Fruit fly (Drosophila melanogaster): ENCODE data around the gene VhaM9.7-a.
A peak's percentile ranks its signal among the peaks of the same experiment; 100 is the strongest.

VhaM9.7-a gene

dm6 chr3L:4269920-4270319, 7.4 kb downstream of the VhaM9.7-a start (continued):
- TF ChIP-seq CG15269 (tag; optimal IDR thresholded peaks at IDR 0.05) (peak; percentile 84), CG1603 (tag; optimal IDR thresholded peaks at IDR 0.05) (peak; percentile 6), Six4 (GFP tag; optimal IDR thresholded peaks at IDR 0.05) (peak; percentile 40), CG31441 (GFP tag; IDR thresholded peaks at IDR 0.05) (peak; percentile 86), Jarid2 (GFP tag; optimal IDR thresholded peaks at IDR 0.05) (peak; percentile 6), CG17186 (GFP tag; optimal IDR thresholded peaks at IDR 0.05) (no peak), lbe (GFP tag; optimal IDR thresholded peaks at IDR 0.05) (peak; percentile 75), Nf-YC (tag; optimal IDR thresholded peaks at IDR 0.05) (peak; percentile 68), fd96Cb (tag; optimal IDR thresholded peaks at IDR 0.05) (peak; percentile 72), E2f2 (GFP tag; IDR thresholded peaks at IDR 0.05) (peak; percentile 59), CG11695 (GFP tag; IDR thresholded peaks at IDR 0.05) (peak; percentile 78), tap (tag; optimal IDR thresholded peaks at IDR 0.05) (peak; percentile 81), CG7357 (GFP tag; IDR thresholded peaks at IDR 0.05) (peak; percentile 38; the same call in 1 of the 3 replicates), CG3726 (GFP tag; IDR thresholded peaks at IDR 0.05) (no peak), Fer3 (tag; optimal IDR thresholded peaks at IDR 0.05) (peak; percentile 70), CG31224 (GFP tag; IDR thresholded peaks at IDR 0.05) (peak; percentile 20; the same call in 1 of the 2 replicates), Dbx (GFP tag; IDR thresholded peaks at IDR 0.05) (0 out of 3 replicates have a peak, but pooled peaks have one; percentile 25), nerfin-1 (tag; optimal IDR thresholded peaks at IDR 0.05) (peak; percentile 69), Oli (tag; optimal IDR thresholded peaks at IDR 0.05) (peak; percentile 83), CG10654 (GFP tag; optimal IDR thresholded peaks at IDR 0.05) (peak; percentile 50), CG9727 (GFP tag; optimal IDR thresholded peaks at IDR 0.05) (peak; percentile 57), dmrt11E (tag; optimal IDR thresholded peaks at IDR 0.05) (peak; percentile 68), emc (GFP tag; optimal IDR thresholded peaks at IDR 0.05) (no peak), Ada2b (GFP tag; IDR thresholded peaks at IDR 0.05) (peak; percentile 58), Spps (tag; optimal IDR thresholded peaks at IDR 0.05) (peak; percentile 52), kni (GFP tag; optimal IDR thresholded peaks at IDR 0.05) (peak; percentile 63), seq (GFP tag; IDR thresholded peaks at IDR 0.05) (peak; percentile 62; the same call in 1 of the 2 replicates), CG18011 (GFP tag; optimal IDR thresholded peaks at IDR 0.05) (peak; percentile 32), CG10543 (GFP tag; optimal IDR thresholded peaks at IDR 0.05) (peak; percentile 24), tin (GFP tag; optimal IDR thresholded peaks at IDR 0.05) (peak; percentile 44), pfk (GFP tag; optimal IDR thresholded peaks at IDR 0.05) (no peak), CG4730 (GFP tag; IDR thresholded peaks at IDR 0.05) (peak; percentile 30; the same call in 1 of the 2 replicates), CG11085 (GFP tag; IDR thresholded peaks at IDR 0.05) (no peak), dysf (GFP tag; IDR thresholded peaks at IDR 0.05) (peak; percentile 80), ftz-f1 (GFP tag; optimal IDR thresholded peaks at IDR 0.05) (no peak), nmo (GFP tag; optimal IDR thresholded peaks at IDR 0.05) (peak; percentile 81), CG12659 (GFP tag; optimal IDR thresholded peaks at IDR 0.05) (peak; percentile 65), lab (GFP tag; optimal IDR thresholded peaks at IDR 0.05) (peak; percentile 77), Xbp1 (GFP tag; optimal IDR thresholded peaks at IDR 0.05) (peak; percentile 54), CG7963 (GFP tag; IDR thresholded peaks at IDR 0.05; ENCODE audit: partially characterized antibody) (no peak), Atf-2 (GFP tag; optimal IDR thresholded peaks at IDR 0.05) (no peak), CG12299 (tag; optimal IDR thresholded peaks at IDR 0.05) (peak; percentile 63), HmgZ (tag; optimal IDR thresholded peaks at IDR 0.05) (peak; percentile 44), CG15696 (tag; optimal IDR thresholded peaks at IDR 0.05) (peak; percentile 38), bcd (GFP tag; optimal IDR thresholded peaks at IDR 0.05) (peak; percentile 71), CG8290 (GFP tag; optimal IDR thresholded peaks at IDR 0.05) (peak; percentile 11), CG8290 (tag; optimal IDR thresholded peaks at IDR 0.05) (no peak), CG2202 (tag; optimal IDR thresholded peaks at IDR 0.05) (peak; percentile 52), CG15514 (GFP tag; optimal IDR thresholded peaks at IDR 0.05) (peak; percentile 20), ci (GFP tag; IDR thresholded peaks at IDR 0.05) (peak; percentile 61; the same call in 2 of the 3 replicates)
